Worm (Caenorhabditis elegans) whole organism, young adult: ENCODE data around the gene gtf-2H2C.

Experiments
- B0261.1 ChIP-seq: sonication (generic microtip); optimal IDR thresholded peaks from 2 replicates; lab custom pipeline; 2016; ENCODE audit warnings: mild to moderate bottlenecking, missing genetic modification characterization, moderate library complexity, missing compliant biosample characterization
- B0336.3 ChIP-seq: fragments of 200-800 bp; sonication (Bioruptor generic); IDR thresholded peaks from 2 replicates; pipeline ENCODE4 v1.3.6; 2022; ENCODE audit warnings: missing genetic modification characterization, missing compliant biosample characterization
- D2030.7 ChIP-seq: fragments of 200-800 bp; sonication (Bioruptor generic); IDR thresholded peaks from 2 replicates; pipeline ENCODE4 v1.3.6; 2022; ENCODE audit warnings: missing genetic modification reagents, missing genetic modification characterization, missing compliant biosample characterization
- F22D6.2 ChIP-seq: sonication (generic microtip); optimal IDR thresholded peaks from 2 replicates; lab custom pipeline; 2016; ENCODE audit warnings: mild to moderate bottlenecking, missing genetic modification characterization, missing compliant biosample characterization
- F57A8.1 ChIP-seq: fragments of 200-800 bp; sonication (Bioruptor generic); optimal IDR thresholded peaks from 2 replicates; lab custom pipeline; 2018; ENCODE audit warnings: mild to moderate bottlenecking, missing genetic modification characterization, moderate library complexity, missing compliant biosample characterization
- T07F8.4 ChIP-seq: sonication (generic microtip); optimal IDR thresholded peaks from 2 replicates; lab custom pipeline; 2016; ENCODE audit warnings: mild to moderate bottlenecking, missing genetic modification characterization, moderate library complexity, missing compliant biosample characterization
- Y79H2A.3 ChIP-seq: fragments of 200-800 bp; sonication (Bioruptor generic); conservative IDR thresholded peaks from 2 replicates; pipeline ENCODE4 v1.3.6; 2022; ENCODE audit warnings: missing genetic modification reagents, missing genetic modification characterization, missing compliant biosample characterization
- ZK185.1 ChIP-seq: sonication (generic microtip); optimal IDR thresholded peaks from 2 replicates; lab custom pipeline; 2016; ENCODE audit warnings: mild to moderate bottlenecking, missing genetic modification characterization, missing compliant biosample characterization; ENCODE audit not compliant: poor library complexity, severe bottlenecking
- aptf-2 ChIP-seq: fragments of 200-800 bp; sonication (Bioruptor generic); conservative IDR thresholded peaks from 2 replicates; pipeline ENCODE4 v1.3.6; 2022; ENCODE audit warnings: missing genetic modification reagents, missing genetic modification characterization, missing compliant biosample characterization
- atf-7 ChIP-seq: sonication (generic microtip); optimal IDR thresholded peaks from 2 replicates; lab custom pipeline; 2017; ENCODE audit warnings: mild to moderate bottlenecking, missing genetic modification characterization, missing compliant biosample characterization
- attf-3 ChIP-seq: fragments of 200-800 bp; sonication (Bioruptor generic); conservative IDR thresholded peaks from 2 replicates; pipeline ENCODE4 v1.3.6; 2022; ENCODE audit warnings: missing genetic modification reagents, missing genetic modification characterization, missing compliant biosample characterization
- bed-1 ChIP-seq: fragments of 200-800 bp; sonication (Bioruptor generic); IDR thresholded peaks from 2 replicates; pipeline ENCODE4 v1.3.6; 2022; ENCODE audit warnings: missing genetic modification reagents, missing genetic modification characterization, missing compliant biosample characterization
- ccch-3 ChIP-seq: fragments of 200-800 bp; sonication (Bioruptor generic); optimal IDR thresholded peaks from 2 replicates; lab custom pipeline; 2018; ENCODE audit warnings: mild to moderate bottlenecking, missing genetic modification characterization, missing compliant biosample characterization
- dpl-1 ChIP-seq: fragments of 150-350 bp; optimal IDR thresholded peaks from 2 replicates; lab custom pipeline; 2014; ENCODE audit warnings: missing biosample characterization, missing genetic modification reagents, missing genetic modification characterization
- efl-1 ChIP-seq: fragments of 150-350 bp; optimal IDR thresholded peaks from 2 replicates; lab custom pipeline; 2014; ENCODE audit warnings: missing biosample characterization, missing genetic modification reagents, missing genetic modification characterization
- egl-18 ChIP-seq: fragments of 200-800 bp; sonication (Bioruptor generic); IDR thresholded peaks from 2 replicates; pipeline ENCODE4 v1.3.6; 2022; ENCODE audit warnings: missing genetic modification reagents, missing genetic modification characterization, missing compliant biosample characterization
- egl-44 ChIP-seq: fragments of 200-800 bp; sonication (Bioruptor generic); IDR thresholded peaks from 2 replicates; pipeline ENCODE4 v1.3.6; 2022; ENCODE audit warnings: missing genetic modification reagents, missing genetic modification characterization, missing compliant biosample characterization
- ets-4 ChIP-seq: fragments of 200-800 bp; sonication (Bioruptor generic); optimal IDR thresholded peaks from 2 replicates; lab custom pipeline; 2018; ENCODE audit warnings: mild to moderate bottlenecking, missing genetic modification characterization, missing compliant biosample characterization
- hlh-26 ChIP-seq: fragments of 200-800 bp; sonication (Bioruptor generic); conservative IDR thresholded peaks from 2 replicates; pipeline ENCODE4 v1.3.6; 2022; ENCODE audit warnings: missing genetic modification reagents, missing genetic modification characterization, missing compliant biosample characterization
- hrde-1 ChIP-seq: sonication (generic microtip); optimal IDR thresholded peaks from 2 replicates; lab custom pipeline; 2016; ENCODE audit warnings: missing genetic modification characterization, mild to moderate bottlenecking, missing compliant biosample characterization, moderate library complexity, missing genotype, missing genetic modification reagents, borderline replicate concordance
- hsf-1 ChIP-seq: fragments of 200-800 bp; sonication (Bioruptor generic); IDR thresholded peaks from 2 replicates; pipeline ENCODE4 v1.3.6; 2022; ENCODE audit warnings: missing genetic modification reagents, missing genetic modification characterization, missing compliant biosample characterization
- lsl-1 ChIP-seq: fragments of 200-800 bp; sonication (Bioruptor generic); optimal IDR thresholded peaks from 2 replicates; lab custom pipeline; 2018; ENCODE audit warnings: mild to moderate bottlenecking, missing genetic modification characterization, moderate library complexity, missing compliant biosample characterization
- madf-10 ChIP-seq: sonication (generic microtip); optimal IDR thresholded peaks from 2 replicates; lab custom pipeline; 2016; ENCODE audit warnings: mild to moderate bottlenecking, missing genetic modification characterization, missing compliant biosample characterization
- madf-3 ChIP-seq: fragments of 200-800 bp; sonication (Bioruptor generic); IDR thresholded peaks from 2 replicates; pipeline ENCODE4 v1.3.6; 2022; ENCODE audit warnings: missing genetic modification reagents, missing genetic modification characterization, missing compliant biosample characterization
- madf-6 ChIP-seq: fragments of 200-800 bp; sonication (Bioruptor generic); IDR thresholded peaks from 2 replicates; pipeline ENCODE4 v1.3.6; 2022; ENCODE audit warnings: missing genetic modification reagents, missing genetic modification characterization, missing compliant biosample characterization
- mcd-1 ChIP-seq: fragments of 200-800 bp; sonication (Bioruptor generic); IDR thresholded peaks from 2 replicates; pipeline ENCODE4 v1.3.6; 2022; ENCODE audit warnings: missing genetic modification reagents, missing genetic modification characterization, missing compliant biosample characterization
- nhr-120 ChIP-seq: fragments of 200-800 bp; sonication (Bioruptor generic); IDR thresholded peaks from 2 replicates; pipeline ENCODE4 v1.3.6; 2022; ENCODE audit warnings: missing genetic modification characterization, missing compliant biosample characterization
- pbrm-1 ChIP-seq: fragments of 200-800 bp; sonication (Bioruptor generic); IDR thresholded peaks from 2 replicates; pipeline ENCODE4 v1.3.6; 2022; ENCODE audit warnings: missing genetic modification reagents, missing genetic modification characterization, missing compliant biosample characterization
- pha-4 ChIP-seq: fragments of 150-350 bp; sonication (generic microtip); optimal IDR thresholded peaks from 2 replicates; lab custom pipeline; 2014; ENCODE audit warnings: missing biosample characterization, missing genetic modification reagents, missing genetic modification characterization
- rec-8 ChIP-seq, 2 experiments: sonication (generic microtip); optimal IDR thresholded peaks; 2 replicates each; lab custom pipeline; 2016; ENCODE audit warnings: mild to moderate bottlenecking in 2 of 2, missing genetic modification characterization in 2 of 2, missing genetic modification reagents in 2 of 2, missing genotype in 2 of 2, missing biosample characterization in 1 of 2, missing compliant biosample characterization in 1 of 2, moderate library complexity in 1 of 2
- snpc-3.4 ChIP-seq: sonication (generic microtip); optimal IDR thresholded peaks from 2 replicates; lab custom pipeline; 2017; ENCODE audit warnings: missing genetic modification characterization, mild to moderate bottlenecking, missing compliant biosample characterization, antibody characterized with exemption, moderate library complexity, missing genotype, missing genetic modification reagents
- tlf-1 ChIP-seq: fragments of 200-800 bp; sonication (Bioruptor generic); optimal IDR thresholded peaks from 2 replicates; lab custom pipeline; 2018; ENCODE audit warnings: mild to moderate bottlenecking, missing genetic modification characterization, missing compliant biosample characterization
- zfh-2 ChIP-seq: fragments of 200-800 bp; sonication (Bioruptor generic); conservative IDR thresholded peaks from 2 replicates; pipeline ENCODE4 v1.3.6; 2022; ENCODE audit warnings: missing genetic modification reagents, missing genetic modification characterization, missing compliant biosample characterization
- zim-3 ChIP-seq: sonication (generic microtip); optimal IDR thresholded peaks from 2 replicates; lab custom pipeline; 2017; ENCODE audit warnings: mild to moderate bottlenecking, missing genetic modification characterization, moderate library complexity, missing compliant biosample characterization
- ztf-22 ChIP-seq: fragments of 200-800 bp; sonication (Bioruptor generic); optimal IDR thresholded peaks from 2 replicates; lab custom pipeline; 2018; ENCODE audit warnings: mild to moderate bottlenecking, missing genetic modification characterization, moderate library complexity, missing compliant biosample characterization
- ztf-25 ChIP-seq: fragments of 200-800 bp; sonication (Bioruptor generic); IDR thresholded peaks from 2 replicates; pipeline ENCODE4 v1.3.6; 2022; ENCODE audit warnings: missing genetic modification reagents, missing genetic modification characterization, missing compliant biosample characterization
- ztf-6 ChIP-seq: fragments of 200-800 bp; sonication (Bioruptor generic); IDR thresholded peaks from 2 replicates; pipeline ENCODE4 v1.3.6; 2022; ENCODE audit warnings: missing genetic modification reagents, missing genetic modification characterization, missing compliant biosample characterization

gtf-2H2C gene

DNA sequence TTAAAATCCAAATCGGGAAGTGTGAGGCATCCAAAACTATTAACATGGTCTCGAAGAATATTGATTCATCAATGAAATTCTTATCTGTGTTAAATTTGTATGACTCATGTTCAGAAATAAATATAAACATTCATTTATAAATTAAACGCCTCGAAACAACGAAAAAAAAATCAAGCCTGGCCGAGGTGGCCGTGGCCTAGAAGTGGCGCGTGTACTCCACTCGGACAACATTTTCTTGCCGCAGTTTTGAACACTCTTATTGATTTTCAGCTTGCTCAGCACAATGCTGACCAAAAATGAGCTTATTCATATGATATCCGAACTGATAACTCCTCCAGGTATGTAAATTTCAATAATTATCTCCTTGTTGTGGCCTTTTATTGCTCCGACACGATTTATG, 26.4 kb downstream of the gtf-2H2C start, which contains the start of gene ekl-6 (continued):
- peak; percentile 4 for TF ChIP-seq lsl-1 (GFP tag; lab: Kevin White, UChicago)
- no peak for TF ChIP-seq F22D6.2
- peak; percentile 89 for TF ChIP-seq ZK185.1 (tag; lab: Kevin White, UChicago)
- peak in 1 of 2 experiments; percentile 58 for TF ChIP-seq rec-8 (tag; optimal IDR thresholded peaks at IDR 0.05; lab: Kevin White, UChicago)
- peak; percentile 55 for TF ChIP-seq mcd-1 (GFP tag; lab: Robert Waterston, UW)
- no peak for TF ChIP-seq hrde-1 (tag; lab: Kevin White, UChicago)

DNA sequence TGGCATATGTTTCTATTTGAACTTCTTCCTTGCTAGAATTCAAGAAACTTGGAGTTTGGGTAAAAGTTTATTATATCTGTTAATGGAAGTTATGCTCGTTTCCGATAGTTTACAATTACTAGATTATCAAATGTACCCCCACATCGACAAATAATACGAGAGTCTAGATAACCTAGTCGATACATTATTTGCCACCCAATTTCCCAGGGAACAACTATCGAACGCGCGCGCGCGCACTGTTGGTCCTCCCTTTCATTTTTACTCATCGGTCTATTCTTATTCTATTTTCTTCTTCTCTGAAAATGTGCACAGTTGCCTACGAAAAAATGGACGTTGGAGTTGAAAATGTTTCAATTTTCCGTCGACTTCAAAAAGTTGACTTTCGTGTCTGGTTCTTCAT, 30.0 kb downstream of the gtf-2H2C start, which contains the start of gene T16G12.13:
Gene T16G12.13 (plus strand): TSS at position 293 of the 400 bp plus-strand sequence.
- TF ChIP-seq bed-1 (GFP tag; lab: Robert Waterston, UW) (no peak), madf-6 (peak; percentile 37; the same call in 1 of the 2 replicates), aptf-2 (peak; percentile 91), efl-1 (GFP tag; lab: Kevin White, UChicago) (peak; percentile 31)

ce11 chrIII:10059002-10059401, 31.6 kb downstream of the gtf-2H2C start, which contains the start of gene T16G12.8:
T16G12.8 (plus strand) TSS chrIII:10059302.
- TF ChIP-seq pbrm-1 (no peak), attf-3 (GFP tag; lab: Robert Waterston, UW) (no peak)
- TF ChIP-seq, all 124 proteins: peak for 0

ce11 chrIII:10057518-10057917, 33.1 kb downstream of the gtf-2H2C start, which contains the start of gene T16G12.4:
T16G12.4 (plus strand) TSS chrIII:10057818.
- TF ChIP-seq Y79H2A.3 (no peak), pha-4 (tag; lab: Kevin White, UChicago) (no peak), ets-4 (GFP tag; lab: Kevin White, UChicago) (no peak), zim-3 (no peak), hsf-1 (no peak), B0336.3 (GFP tag; lab: Robert Waterston, UW) (no peak), madf-10 (tag; lab: Kevin White, UChicago) (no peak), B0261.1 (no peak), T07F8.4 (no peak), D2030.7 (GFP tag; lab: Robert Waterston, UW) (no peak), madf-6 (no peak), ztf-22 (GFP tag; lab: Kevin White, UChicago) (no peak), nhr-120 (GFP tag; lab: Robert Waterston, UW) (no peak), ztf-25 (GFP tag; lab: Robert Waterston, UW) (no peak), snpc-3.4 (tag; lab: Kevin White, UChicago) (no peak), aptf-2 (no peak), ccch-3 (GFP tag; lab: Kevin White, UChicago) (no peak), dpl-1 (GFP tag; lab: Kevin White, UChicago) (no peak), hlh-26 (GFP tag; lab: Robert Waterston, UW) (no peak), egl-18 (no peak)
- TF ChIP-seq, all 124 proteins: peak for 0

DNA sequence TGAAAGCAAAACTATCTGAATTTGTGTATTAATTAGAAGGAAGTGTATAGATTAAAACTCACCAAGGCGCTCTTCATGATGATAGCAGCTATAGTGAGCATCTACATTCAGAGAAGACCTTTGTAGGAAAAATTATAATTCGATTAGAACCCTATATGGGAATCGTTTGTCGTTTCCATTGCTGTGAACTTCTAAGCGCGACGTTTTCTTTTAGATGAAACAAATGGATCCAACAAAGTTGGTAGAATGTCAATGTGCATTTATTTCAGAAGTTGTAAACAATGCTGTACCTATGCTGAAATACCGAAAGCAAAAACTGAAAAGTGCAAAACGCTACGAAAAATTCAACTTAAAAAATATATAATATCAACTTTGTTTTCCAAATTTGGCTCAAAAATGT, 34.6 kb downstream of the gtf-2H2C start, which contains the start of gene T16G12.10:
Gene T16G12.10 (minus strand): TSS at position 101 of the 400 bp plus-strand sequence.
- TF ChIP-seq madf-10 (tag; lab: Kevin White, UChicago) (no peak), rec-8 (tag; optimal IDR thresholded peaks at IDR 0.05; lab: Kevin White, UChicago) (no peak), zfh-2 (GFP tag; lab: Robert Waterston, UW) (no peak), atf-7 (tag; lab: Kevin White, UChicago) (no peak), egl-44 (GFP tag; lab: Robert Waterston, UW) (no peak), tlf-1 (no peak), madf-3 (GFP tag; lab: Robert Waterston, UW) (no peak), F57A8.1 (no peak), ztf-6 (GFP tag; lab: Robert Waterston, UW) (no peak)
- TF ChIP-seq, all 124 proteins: peak for 0
